Fruit fly (Drosophila melanogaster): ENCODE measurements around the gene CG14397.

DNA sequence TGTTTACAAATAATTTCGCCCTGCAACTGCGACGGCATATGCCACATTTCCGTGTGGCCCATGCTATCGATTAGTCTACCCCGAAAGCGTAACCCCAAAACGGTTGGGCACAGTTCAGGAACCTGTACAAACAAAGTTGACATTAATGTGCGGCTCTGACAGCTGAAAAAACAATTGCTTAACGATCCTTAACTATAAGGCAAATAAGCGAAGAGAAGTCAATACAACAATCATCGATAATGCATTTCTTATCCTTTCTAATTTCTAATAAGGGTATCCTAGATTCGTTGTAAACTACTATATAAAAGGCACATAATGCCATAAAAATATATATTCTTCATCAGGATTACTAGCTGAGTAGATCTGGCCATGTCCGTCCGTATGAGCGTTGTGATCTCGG lies 20.8 kb downstream of the CG14397 start:
- TF ChIP-seq tj (GFP tag; optimal IDR thresholded peaks at IDR 0.05) (no peak), ovo (GFP tag; optimal IDR thresholded peaks at IDR 0.05) (no peak), CG11617 (GFP tag; optimal IDR thresholded peaks at IDR 0.05) (no peak), kay (GFP tag; ENCODE audit: borderline replicate concordance) (no peak)
